Fruit fly (Drosophila melanogaster) whole organism, embryonic: ENCODE measurements around the gene MsR2.

Experiments
- Antp ChIP-seq: fragments of 200-800 bp; sonication (Bioruptor generic); optimal IDR thresholded peaks from 3 replicates; lab custom pipeline; 2016; ENCODE audit warnings: missing biosample characterization, missing genetic modification characterization
- Awh ChIP-seq: fragments of 200-800 bp; sonication (Bioruptor generic); IDR thresholded peaks from 2 replicates; pipeline ENCODE4, ENCODE4 v1.3.6; 2022; ENCODE audit warnings: missing biosample characterization, missing genetic modification characterization
- B-H1 ChIP-seq: fragments of 200-800 bp; sonication (Bioruptor generic); IDR thresholded peaks from 3 replicates; pipeline ENCODE4 v1.3.6; 2022; ENCODE audit warnings: missing biosample characterization, missing genetic modification characterization
- CG11247 ChIP-seq: fragments of 200-800 bp; sonication (Bioruptor generic); IDR thresholded peaks from 2 replicates; pipeline ENCODE4 v1.3.6; 2022; ENCODE audit warnings: missing biosample characterization, missing genetic modification characterization
- CG12219 ChIP-seq: fragments of 200-800 bp; sonication (Bioruptor generic); optimal IDR thresholded peaks from 3 replicates; lab custom pipeline; 2018; ENCODE audit warnings: missing biosample characterization, mild to moderate bottlenecking, missing genetic modification characterization
- CG15696 ChIP-seq: fragments of 200-800 bp; sonication (Bioruptor generic); optimal IDR thresholded peaks from 2 replicates; lab custom pipeline; 2019; ENCODE audit warnings: missing biosample characterization, mild to moderate bottlenecking, missing genetic modification characterization, moderate library complexity
- CG1602 ChIP-seq: fragments of 200-800 bp; sonication (Bioruptor generic); optimal IDR thresholded peaks from 3 replicates; lab custom pipeline; 2016; ENCODE audit warnings: missing biosample characterization, missing genetic modification characterization
- CG1647 ChIP-seq: fragments of 200-800 bp; sonication (Bioruptor generic); optimal IDR thresholded peaks from 3 replicates; lab custom pipeline; 2016; ENCODE audit warnings: missing biosample characterization, missing genetic modification characterization
- CG17361 ChIP-seq: fragments of 200-800 bp; sonication (Bioruptor generic); IDR thresholded peaks from 3 replicates; pipeline ENCODE4 v1.3.6; 2022; ENCODE audit warnings: missing biosample characterization, missing genetic modification characterization
- CG2129 ChIP-seq: fragments of 200-800 bp; sonication (Bioruptor generic); IDR thresholded peaks from 2 replicates; pipeline ENCODE4 v1.3.6; 2022; ENCODE audit warnings: missing biosample characterization, missing genetic modification characterization; ENCODE audit not compliant: partially characterized antibody
- CG32532 ChIP-seq: fragments of 200-800 bp; sonication (Bioruptor generic); IDR thresholded peaks from 2 replicates; pipeline ENCODE4 v1.3.6; 2022; ENCODE audit warnings: missing biosample characterization, missing genetic modification characterization
- CG34376 ChIP-seq: fragments of 200-800 bp; sonication (Bioruptor generic); optimal IDR thresholded peaks from 2 replicates; lab custom pipeline; 2018; ENCODE audit warnings: missing biosample characterization, mild to moderate bottlenecking, missing genetic modification characterization
- CG6791 ChIP-seq: fragments of 200-800 bp; sonication (Bioruptor generic); IDR thresholded peaks from 3 replicates; pipeline ENCODE4 v1.3.6; 2022; ENCODE audit warnings: missing biosample characterization, missing genetic modification characterization; ENCODE audit not compliant: partially characterized antibody
- CG8290 ChIP-seq, 3 experiments: fragments of 200-800 bp; sonication (Bioruptor generic); optimal IDR thresholded peaks; 2 replicates each; lab custom pipeline; 2016 to 2019; ENCODE audit warnings: missing biosample characterization in 3 of 3, missing genetic modification characterization in 3 of 3, mild to moderate bottlenecking in 2 of 3, moderate library complexity in 1 of 3
- CG8765 ChIP-seq: fragments of 200-800 bp; sonication (Bioruptor generic); IDR thresholded peaks from 2 replicates; pipeline ENCODE4 v1.3.6; 2022; ENCODE audit warnings: missing biosample characterization, missing genetic modification characterization
- CG8924 ChIP-seq: fragments of 200-800 bp; optimal IDR thresholded peaks from 3 replicates; lab custom pipeline; 2019; ENCODE audit warnings: missing biosample characterization, mild to moderate bottlenecking, missing genetic modification characterization, moderate library complexity
- CoRest ChIP-seq: fragments of 200-800 bp; sonication (Bioruptor generic); optimal IDR thresholded peaks from 3 replicates; lab custom pipeline; 2018; ENCODE audit warnings: missing biosample characterization, mild to moderate bottlenecking, missing genetic modification characterization, moderate library complexity
- D19A ChIP-seq: fragments of 200-800 bp; optimal IDR thresholded peaks from 3 replicates; lab custom pipeline; 2019; ENCODE audit warnings: missing biosample characterization, mild to moderate bottlenecking, missing genetic modification characterization, moderate library complexity
- Dad ChIP-seq: fragments of 200-800 bp; sonication (Bioruptor generic); optimal IDR thresholded peaks from 3 replicates; lab custom pipeline; 2016; ENCODE audit warnings: missing biosample characterization, missing genetic modification characterization
- Dek ChIP-seq: fragments of 200-800 bp; sonication (Bioruptor generic); optimal IDR thresholded peaks from 3 replicates; lab custom pipeline; 2019; ENCODE audit warnings: missing biosample characterization, mild to moderate bottlenecking, missing genetic modification characterization, moderate library complexity
- Dip3 ChIP-seq: fragments of 200-800 bp; sonication (Bioruptor generic); optimal IDR thresholded peaks from 3 replicates; lab custom pipeline; 2016; ENCODE audit warnings: missing biosample characterization, missing genetic modification characterization
- Hand ChIP-seq: fragments of 200-800 bp; sonication (Bioruptor generic); optimal IDR thresholded peaks from 2 replicates; lab custom pipeline; 2017; ENCODE audit warnings: mild to moderate bottlenecking, missing biosample characterization, missing genetic modification reagents, missing genetic modification characterization
- Hey ChIP-seq: fragments of 200-800 bp; sonication (Bioruptor generic); optimal IDR thresholded peaks from 3 replicates; lab custom pipeline; 2018; ENCODE audit warnings: missing biosample characterization, mild to moderate bottlenecking, missing genetic modification characterization
- Hr78 ChIP-seq, 2 experiments: fragments of 200-800 bp in 1 of 2; fragments of >200 bp in 1 of 2; sonication (Bioruptor generic) in 1 of 2; optimal IDR thresholded peaks; 2 replicates each; lab custom pipeline; 2017 to 2019; ENCODE audit warnings: missing biosample characterization in 2 of 2, missing genetic modification characterization in 2 of 2, mild to moderate bottlenecking in 1 of 2, moderate library complexity in 1 of 2
- MESR4 ChIP-seq: fragments of 200-800 bp; sonication (Bioruptor generic); optimal IDR thresholded peaks from 2 replicates; lab custom pipeline; 2018; ENCODE audit warnings: missing biosample characterization, mild to moderate bottlenecking, missing genetic modification characterization, moderate library complexity
- Mad ChIP-seq: fragments of 200-800 bp; sonication (Bioruptor generic); optimal IDR thresholded peaks from 2 replicates; lab custom pipeline; 2016; ENCODE audit warnings: missing biosample characterization, missing genetic modification characterization
- Mes4 ChIP-seq: fragments of 200-800 bp; sonication (Bioruptor generic); optimal IDR thresholded peaks from 2 replicates; lab custom pipeline; 2016; ENCODE audit warnings: missing biosample characterization, missing genetic modification characterization
- Rx ChIP-seq: fragments of 200-800 bp; sonication (Bioruptor generic); IDR thresholded peaks from 2 replicates; pipeline ENCODE4 v1.3.6; 2022; ENCODE audit warnings: missing biosample characterization, missing genetic modification characterization
- Sin3A ChIP-seq: fragments of >200 bp; optimal IDR thresholded peaks from 2 replicates; lab custom pipeline; 2018
- TFAM ChIP-seq: fragments of 200-800 bp; sonication (Bioruptor generic); optimal IDR thresholded peaks from 2 replicates; lab custom pipeline; 2017; ENCODE audit warnings: missing biosample characterization, missing genetic modification characterization, inconsistent platforms
- Xbp1 ChIP-seq: fragments of 200-800 bp; sonication (Bioruptor generic); optimal IDR thresholded peaks from 3 replicates; lab custom pipeline; 2016; ENCODE audit warnings: missing biosample characterization, mild to moderate bottlenecking, missing genetic modification characterization
- ac ChIP-seq: fragments of 200-800 bp; sonication (Bioruptor generic); optimal IDR thresholded peaks from 3 replicates; lab custom pipeline; 2017; ENCODE audit warnings: missing biosample characterization, mild to moderate bottlenecking, missing genetic modification characterization
- bab2 ChIP-seq: fragments of 200-800 bp; sonication (Bioruptor generic); optimal IDR thresholded peaks from 2 replicates; lab custom pipeline; 2016; ENCODE audit warnings: missing biosample characterization, missing genetic modification characterization
- bigmax ChIP-seq: fragments of 200-800 bp; sonication (Bioruptor generic); optimal IDR thresholded peaks from 2 replicates; lab custom pipeline; 2018; ENCODE audit warnings: missing biosample characterization, mild to moderate bottlenecking, missing genetic modification characterization
- cad ChIP-seq: fragments of >200 bp; optimal IDR thresholded peaks from 2 replicates; lab custom pipeline; 2017; ENCODE audit warnings: missing biosample characterization, missing genetic modification characterization
- cg ChIP-seq: fragments of 200-800 bp; sonication (Bioruptor generic); optimal IDR thresholded peaks from 3 replicates; lab custom pipeline; 2019; ENCODE audit warnings: missing biosample characterization, mild to moderate bottlenecking, missing genetic modification characterization, moderate library complexity
- chm ChIP-seq: fragments of 200-800 bp; sonication (Bioruptor generic); IDR thresholded peaks from 2 replicates; pipeline ENCODE4 v1.3.6; 2022; ENCODE audit warnings: missing biosample characterization, missing genetic modification characterization
- cwo ChIP-seq: fragments of 200-800 bp; sonication (Bioruptor generic); optimal IDR thresholded peaks from 3 replicates; lab custom pipeline; 2017; ENCODE audit warnings: missing biosample characterization, missing genetic modification characterization, mild to moderate bottlenecking, moderate library complexity, missing genetic modification reagents
- eve ChIP-seq, 2 experiments: fragments of >200 bp; optimal IDR thresholded peaks; 2 replicates each; lab custom pipeline; 2017; ENCODE audit warnings: missing biosample characterization in 2 of 2, missing genetic modification characterization in 2 of 2
- fd96Cb ChIP-seq: fragments of 200-800 bp; sonication (Bioruptor generic); optimal IDR thresholded peaks from 2 replicates; lab custom pipeline; 2018; ENCODE audit warnings: missing biosample characterization, mild to moderate bottlenecking, missing genetic modification characterization, moderate library complexity
- hth ChIP-seq: fragments of >200 bp; optimal IDR thresholded peaks from 2 replicates; lab custom pipeline; 2017; ENCODE audit warnings: inconsistent platforms
- jing ChIP-seq: fragments of 200-800 bp; sonication (Bioruptor generic); optimal IDR thresholded peaks from 2 replicates; lab custom pipeline; 2018; ENCODE audit warnings: missing biosample characterization, mild to moderate bottlenecking, missing genetic modification characterization
- lbe ChIP-seq: fragments of 200-800 bp; sonication (Bioruptor generic); optimal IDR thresholded peaks from 2 replicates; lab custom pipeline; 2016; ENCODE audit warnings: missing biosample characterization, mild to moderate bottlenecking, missing genetic modification characterization
- ro ChIP-seq: fragments of 200-800 bp; sonication (Bioruptor generic); IDR thresholded peaks from 2 replicates; pipeline ENCODE4 v1.3.6; 2022; ENCODE audit warnings: missing biosample characterization, missing genetic modification characterization
- sc ChIP-seq, 3 experiments: fragments of >200 bp in 2 of 3; fragments of 200-800 bp in 1 of 3; sonication (Bioruptor generic) in 1 of 3; optimal IDR thresholded peaks; 2 replicates in 2 of 3; 3 replicates in 1 of 3; lab custom pipeline; 2017; ENCODE audit warnings: mild to moderate bottlenecking in 1 of 3, missing biosample characterization in 1 of 3, missing genetic modification characterization in 1 of 3, missing genetic modification reagents in 1 of 3
- sens ChIP-seq: fragments of 200-800 bp; sonication (Bioruptor generic); peaks from one replicate; lab custom pipeline; 2016; ENCODE audit warnings: missing biosample characterization, missing genetic modification characterization
- sens-2 ChIP-seq: fragments of 200-800 bp; sonication (Bioruptor generic); IDR thresholded peaks from 2 replicates; pipeline ENCODE4 v1.3.6; 2022; ENCODE audit warnings: missing biosample characterization, missing genetic modification characterization
- sqz ChIP-seq: fragments of 200-800 bp; sonication (Bioruptor generic); optimal IDR thresholded peaks from 3 replicates; lab custom pipeline; 2018; ENCODE audit warnings: missing biosample characterization, mild to moderate bottlenecking, missing genetic modification characterization
- vvl ChIP-seq: fragments of 200-800 bp; sonication (Bioruptor generic); IDR thresholded peaks from 2 replicates; pipeline ENCODE4 v1.3.6; 2022; ENCODE audit warnings: missing biosample characterization, missing genetic modification characterization
- wor ChIP-seq: fragments of 200-800 bp; sonication (Bioruptor generic); IDR thresholded peaks from 2 replicates; pipeline ENCODE4 v1.3.6; 2022; ENCODE audit warnings: missing biosample characterization, missing genetic modification characterization
- zfh1 ChIP-seq: fragments of 200-800 bp; sonication (Bioruptor generic); IDR thresholded peaks from 3 replicates; pipeline ENCODE4 v1.3.6; 2022; ENCODE audit warnings: missing biosample characterization, missing genetic modification characterization

The MsR2 gene

DNA sequence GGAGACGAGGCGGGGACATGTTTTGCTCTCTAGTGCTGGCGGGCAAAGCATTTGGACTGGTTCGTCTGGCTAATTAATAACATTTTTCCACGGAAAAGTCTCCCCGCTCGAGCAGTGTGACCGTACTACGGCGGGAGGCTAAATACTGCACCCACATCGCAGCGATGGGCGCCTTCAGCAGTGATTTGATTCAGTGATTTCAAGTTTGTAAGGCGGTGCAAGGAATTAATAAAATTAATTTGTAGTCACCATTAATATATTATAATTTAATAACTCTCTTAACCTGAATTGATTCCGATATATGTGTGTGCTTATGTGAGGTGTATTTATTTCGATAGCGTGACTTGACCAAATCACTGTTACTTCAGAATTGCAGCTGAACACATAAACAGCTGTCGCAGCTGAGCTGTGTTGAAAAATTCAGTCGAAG lies 20.2 kb upstream of the MsR2 start, which contains the start of the genes oxt and CG13807 (continued):
- TF ChIP-seq CG8924 (tag; lab: Kevin White, UChicago) (peak; percentile 86), CG15696 (tag; lab: Kevin White, UChicago) (peak; percentile 81), fd96Cb (tag; lab: Kevin White, UChicago) (peak; percentile 76), chm (GFP tag; lab: Robert Waterston, UW) (peak; percentile 81), CG17361 (GFP tag; lab: Robert Waterston, UW) (peak; percentile 93), CG1602 (GFP tag; lab: Kevin White, UChicago) (peak; percentile 83), CG6791 (GFP tag; lab: Robert Waterston, UW) (no peak), Dad (GFP tag; lab: Kevin White, UChicago) (peak; percentile 39), sens (peak; percentile 96), sens-2 (GFP tag; lab: Robert Waterston, UW) (peak; percentile 84), sc (optimal IDR thresholded peaks at IDR 0.05; lab: Kevin White, UChicago) (no peak), sc (GFP tag; optimal IDR thresholded peaks at IDR 0.05; lab: Kevin White, UChicago) (peak; percentile 76), Hey (tag; lab: Kevin White, UChicago) (peak; percentile 44), CG12219 (GFP tag; lab: Kevin White, UChicago) (peak; percentile 75), Dek (tag; lab: Kevin White, UChicago) (peak; percentile 85), CG11247 (GFP tag; lab: Robert Waterston, UW) (peak; percentile 88), CG8290 (GFP tag; optimal IDR thresholded peaks at IDR 0.05; lab: Kevin White, UChicago) (peak; percentile 69), CG8290 (tag; optimal IDR thresholded peaks at IDR 0.05; lab: Kevin White, UChicago) (peak; percentile 52 to 79), D19A (tag; lab: Kevin White, UChicago) (no peak), eve (GFP tag; optimal IDR thresholded peaks at IDR 0.05; lab: Kevin White, UChicago) (no peak), CG32532 (GFP tag; lab: Robert Waterston, UW) (peak; percentile 94), ac (GFP tag; lab: Kevin White, UChicago) (peak; percentile 62), Hr78 (GFP tag; optimal IDR thresholded peaks at IDR 0.05; lab: Kevin White, UChicago) (peak in 1 of 2 experiments; percentile 21), CG2129 (GFP tag; lab: Robert Waterston, UW) (no peak), MESR4 (GFP tag; lab: Kevin White, UChicago) (peak; percentile 67), cwo (GFP tag; lab: Kevin White, UChicago) (peak; percentile 69), B-H1 (peak; percentile 89), TFAM (peak; percentile 10), wor (GFP tag; lab: Robert Waterston, UW) (peak; percentile 79), Awh (peak; percentile 81), cad (GFP tag; lab: Kevin White, UChicago) (no peak), lbe (no peak), vvl (peak; percentile 94), jing (GFP tag; lab: Kevin White, UChicago) (peak; percentile 72), Dip3 (GFP tag; lab: Kevin White, UChicago) (peak; percentile 40), cg (GFP tag; lab: Kevin White, UChicago) (no peak), hth (no peak), Xbp1 (GFP tag; lab: Kevin White, UChicago) (peak; percentile 94), bab2 (peak; percentile 68), sqz (no peak), Mad (GFP tag; lab: Kevin White, UChicago) (peak; percentile 75), bigmax (GFP tag; lab: Kevin White, UChicago) (no peak), zfh1 (GFP tag; lab: Robert Waterston, UW) (peak; percentile 92), Antp (GFP tag; lab: Kevin White, UChicago) (peak; percentile 49), CG8765 (GFP tag; lab: Robert Waterston, UW) (peak; percentile 81), Rx (GFP tag; lab: Robert Waterston, UW) (peak; percentile 80), CoRest (tag; lab: Kevin White, UChicago) (peak; percentile 94), CG1647 (GFP tag; lab: Kevin White, UChicago) (peak; percentile 67), ro (GFP tag; lab: Robert Waterston, UW) (peak; percentile 52; the same call in 1 of the 2 replicates), CG34376 (peak; percentile 65), Hand (GFP tag; lab: Kevin White, UChicago) (peak; percentile 62), Sin3A (lab: Kevin White, UChicago) (peak; percentile 68), Mes4 (no peak)
